Worm (Caenorhabditis elegans) whole organism, L2 larva: Measurements from ENCODE around the gene Y27F2A.8.
"Not testable (repeated sequence)": the region's sequence is repeated elsewhere in the genome, so short reads cannot be mapped to it uniquely, and the experiment has no call there.

ENCODE experiments used
- F13H6.1 ChIP-seq: sonication (generic microtip); optimal IDR thresholded peaks from 2 replicates; lab custom pipeline; 2016; ENCODE audit warnings: missing genetic modification characterization, missing compliant biosample characterization
- R02D3.7 ChIP-seq: fragments of 150-350 bp; optimal IDR thresholded peaks from 2 replicates; lab custom pipeline; 2014; ENCODE audit warnings: missing biosample characterization, missing genetic modification characterization
- Y55F3AM.14 ChIP-seq: fragments of 200-800 bp; sonication (Bioruptor generic); optimal IDR thresholded peaks from 2 replicates; lab custom pipeline; 2018; ENCODE audit warnings: mild to moderate bottlenecking, missing genetic modification characterization, missing compliant biosample characterization
- aly-2 ChIP-seq: fragments of 150-350 bp; optimal IDR thresholded peaks from 2 replicates; lab custom pipeline; 2014; ENCODE audit warnings: missing biosample characterization, missing genetic modification characterization
- ama-1 ChIP-seq: fragments of 150-350 bp; optimal IDR thresholded peaks from 2 replicates; lab custom pipeline; 2018; ENCODE audit warnings: inconsistent platforms
- blmp-1 ChIP-seq: sonication (generic microtip); optimal IDR thresholded peaks from 2 replicates; lab custom pipeline; 2017; ENCODE audit warnings: missing genetic modification characterization, mild to moderate bottlenecking, missing compliant biosample characterization, antibody characterized with exemption, moderate library complexity; ENCODE audit not compliant: insufficient read depth
- ceh-16 ChIP-seq: fragments of 150-350 bp; optimal IDR thresholded peaks from 2 replicates; lab custom pipeline; 2014; ENCODE audit warnings: missing biosample characterization, missing genetic modification characterization
- ceh-82 ChIP-seq: fragments of 150-350 bp; optimal IDR thresholded peaks from 2 replicates; lab custom pipeline; 2014; ENCODE audit warnings: missing biosample characterization, missing genetic modification characterization
- crh-2 ChIP-seq: sonication (generic microtip); optimal IDR thresholded peaks from 2 replicates; lab custom pipeline; 2017; ENCODE audit warnings: missing biosample characterization, missing genetic modification characterization
- dmd-4 ChIP-seq: sonication (generic microtip); optimal IDR thresholded peaks from 2 replicates; lab custom pipeline; 2017; ENCODE audit warnings: missing biosample characterization, missing genetic modification characterization
- egl-27 ChIP-seq: sonication (generic microtip); optimal IDR thresholded peaks from 3 replicates; lab custom pipeline; 2017; ENCODE audit warnings: missing biosample characterization, missing genetic modification reagents, missing genetic modification characterization
- elt-1 ChIP-seq: fragments of 150-350 bp; optimal IDR thresholded peaks from 2 replicates; lab custom pipeline; 2014; ENCODE audit warnings: missing biosample characterization, missing genetic modification characterization
- elt-3 ChIP-seq: sonication (generic microtip); optimal IDR thresholded peaks from 2 replicates; lab custom pipeline; 2017; ENCODE audit warnings: missing biosample characterization, missing genetic modification characterization
- fos-1 ChIP-seq: fragments of 150-350 bp; optimal IDR thresholded peaks from 2 replicates; lab custom pipeline; 2014; ENCODE audit warnings: missing biosample characterization, missing genetic modification characterization
- gmeb-1 ChIP-seq: fragments of 150-350 bp; optimal IDR thresholded peaks from 2 replicates; lab custom pipeline; 2014; ENCODE audit warnings: missing biosample characterization, missing genetic modification characterization
- lin-13 ChIP-seq: fragments of 150-350 bp; optimal IDR thresholded peaks from 2 replicates; lab custom pipeline; 2014; ENCODE audit warnings: missing biosample characterization, missing genetic modification reagents, missing genetic modification characterization
- lsy-2 ChIP-seq, 2 experiments: fragments of 150-350 bp in 1 of 2; sonication (generic microtip) in 1 of 2; optimal IDR thresholded peaks; 2 replicates each; lab custom pipeline; 2014 to 2017; ENCODE audit warnings: missing biosample characterization in 2 of 2, missing genetic modification characterization in 2 of 2
- mab-5 ChIP-seq: fragments of 150-350 bp; optimal IDR thresholded peaks from 2 replicates; lab custom pipeline; 2014; ENCODE audit warnings: missing biosample characterization, missing genetic modification characterization
- mbf-1 ChIP-seq: sonication (generic microtip); optimal IDR thresholded peaks from 2 replicates; lab custom pipeline; 2017; ENCODE audit warnings: missing biosample characterization, missing genetic modification characterization
- nhr-10 ChIP-seq: sonication (generic microtip); optimal IDR thresholded peaks from 2 replicates; lab custom pipeline; 2017; ENCODE audit warnings: missing biosample characterization, missing genetic modification characterization
- nhr-11 ChIP-seq: fragments of 150-350 bp; optimal IDR thresholded peaks from 2 replicates; lab custom pipeline; 2014; ENCODE audit warnings: missing biosample characterization, missing genetic modification characterization
- nhr-129 ChIP-seq: fragments of 150-350 bp; optimal IDR thresholded peaks from 2 replicates; lab custom pipeline; 2014; ENCODE audit warnings: missing biosample characterization, missing genetic modification characterization
- nhr-21 ChIP-seq: fragments of 150-350 bp; optimal IDR thresholded peaks from 2 replicates; lab custom pipeline; 2014; ENCODE audit warnings: missing biosample characterization, missing genetic modification characterization
- nhr-23 ChIP-seq: fragments of 150-350 bp; optimal IDR thresholded peaks from 2 replicates; lab custom pipeline; 2014; ENCODE audit warnings: missing biosample characterization, missing genetic modification reagents, missing genetic modification characterization
- nhr-237 ChIP-seq: fragments of 150-350 bp; optimal IDR thresholded peaks from 2 replicates; lab custom pipeline; 2014; ENCODE audit warnings: missing biosample characterization, missing genetic modification characterization
- nhr-6 ChIP-seq: fragments of 150-350 bp; optimal IDR thresholded peaks from 2 replicates; lab custom pipeline; 2014; ENCODE audit warnings: missing biosample characterization, missing genetic modification characterization
- nhr-77 ChIP-seq: fragments of 150-350 bp; optimal IDR thresholded peaks from 2 replicates; lab custom pipeline; 2014; ENCODE audit warnings: missing biosample characterization, missing genetic modification characterization
- sem-4 ChIP-seq: fragments of 150-350 bp; optimal IDR thresholded peaks from 2 replicates; lab custom pipeline; 2014; ENCODE audit warnings: missing biosample characterization, missing genetic modification reagents, missing genetic modification characterization
- skn-1 ChIP-seq: sonication (generic microtip); optimal IDR thresholded peaks from 2 replicates; lab custom pipeline; 2017; ENCODE audit warnings: missing biosample characterization, missing genetic modification characterization
- sma-3 ChIP-seq: sonication (generic microtip); optimal IDR thresholded peaks from 2 replicates; lab custom pipeline; 2016; ENCODE audit warnings: missing genetic modification reagents, missing genetic modification characterization, missing compliant biosample characterization
- snpc-4 ChIP-seq: fragments of 150-350 bp; optimal IDR thresholded peaks from 2 replicates; lab custom pipeline; 2014; ENCODE audit warnings: missing biosample characterization, missing genetic modification characterization
- unc-55 ChIP-seq: fragments of 150-350 bp; sonication (generic microtip); optimal IDR thresholded peaks from 3 replicates; lab custom pipeline; 2014; ENCODE audit warnings: missing biosample characterization, missing genetic modification reagents, missing genetic modification characterization
- ztf-1 ChIP-seq: fragments of 200-800 bp; sonication (Bioruptor generic); conservative IDR thresholded peaks from 2 replicates; pipeline ENCODE4 v1.3.6; 2022; ENCODE audit warnings: missing genetic modification characterization, missing compliant biosample characterization
- ztf-11 ChIP-seq: sonication (generic microtip); optimal IDR thresholded peaks from 2 replicates; lab custom pipeline; 2017; ENCODE audit warnings: missing biosample characterization, missing genetic modification characterization
- ztf-4 ChIP-seq: fragments of 150-350 bp; optimal IDR thresholded peaks from 2 replicates; lab custom pipeline; 2014; ENCODE audit warnings: missing biosample characterization, missing genetic modification characterization

Gene Y27F2A.8

ce11 chrII:3185848-3186247, 2.3 kb downstream of the Y27F2A.8 start:
- no peak for TF ChIP-seq ama-1
- no peak for TF ChIP-seq dmd-4
- no peak for TF ChIP-seq F13H6.1
- TF ChIP-seq elt-1 (tag; lab: Kevin White, UChicago) = no peak
- no peak for TF ChIP-seq skn-1 (tag; lab: Kevin White, UChicago)
- TF ChIP-seq fos-1 = no peak
- no peak for TF ChIP-seq lsy-2 (tag; optimal IDR thresholded peaks at IDR 0.05; lab: Kevin White, UChicago)
- TF ChIP-seq gmeb-1 (tag; lab: Kevin White, UChicago) = no peak
- TF ChIP-seq mbf-1 (tag; lab: Kevin White, UChicago) = no peak
- no peak for TF ChIP-seq Y55F3AM.14 (GFP tag; lab: Kevin White, UChicago)
- no peak for TF ChIP-seq ztf-1 (GFP tag; lab: Robert Waterston, UW)
- no peak for TF ChIP-seq unc-55 (GFP tag; lab: Kevin White, UChicago)
- no peak for TF ChIP-seq ceh-16 (tag; lab: Kevin White, UChicago)
- TF ChIP-seq ztf-4 (tag; lab: Kevin White, UChicago) = no peak
- TF ChIP-seq nhr-129 (tag; lab: Kevin White, UChicago) = no peak
- no peak for TF ChIP-seq sma-3 (GFP tag; lab: Kevin White, UChicago)
- TF ChIP-seq nhr-77 (tag; lab: Kevin White, UChicago) = no peak
- TF ChIP-seq nhr-237 (tag; lab: Kevin White, UChicago) = no peak
- TF ChIP-seq nhr-21 = no peak
- no peak for TF ChIP-seq aly-2 (tag; lab: Kevin White, UChicago)

ce11 chrII:3189038-3189437, 5.4 kb downstream of the Y27F2A.8 start, which contains the start of gene Y27F2A.11:
Gene Y27F2A.11 (plus strand): TSS chrII:3189338.
- not testable (repeated sequence) for TF ChIP-seq nhr-21; nhr-11 (tag; lab: Kevin White, UChicago); lin-13 (GFP tag; lab: Kevin White, UChicago)

- TF ChIP-seq snpc-4 (tag; lab: Kevin White, UChicago); crh-2; ztf-1 (GFP tag; lab: Robert Waterston, UW): not testable (repeated sequence)
- TF ChIP-seq, all 48 proteins: peak for 0; not testable (repeated sequence) for 48
These were observed 8.0 kb downstream of the Y27F2A.8 start, which contains the start of gene Y27F2A.9 for ce11 chrII:3191544-3191943. Gene Y27F2A.9 (minus strand): TSS chrII:3191644.

ce11 chrII:3195739-3196138, 12.1 kb downstream of the Y27F2A.8 start:
- TF ChIP-seq mbf-1 (tag; lab: Kevin White, UChicago) (no peak), mab-5 (tag; lab: Kevin White, UChicago) (no peak), elt-1 (tag; lab: Kevin White, UChicago) (no peak), nhr-23 (no peak), nhr-10 (tag; lab: Kevin White, UChicago) (no peak), R02D3.7 (tag; lab: Kevin White, UChicago) (no peak), skn-1 (tag; lab: Kevin White, UChicago) (no peak), sma-3 (GFP tag; lab: Kevin White, UChicago) (no peak), unc-55 (GFP tag; lab: Kevin White, UChicago) (no peak), nhr-11 (tag; lab: Kevin White, UChicago) (no peak)

- TF ChIP-seq sma-3 (GFP tag; lab: Kevin White, UChicago) (no peak), ztf-4 (tag; lab: Kevin White, UChicago) (no peak), egl-27 (tag; lab: Kevin White, UChicago) (no peak), Y55F3AM.14 (GFP tag; lab: Kevin White, UChicago) (no peak)
These were observed 13.4 kb downstream of the Y27F2A.8 start, which contains the start of gene gcy-15 for ce11 chrII:3196966-3197365. Gene gcy-15 (minus strand): TSS chrII:3197066.

- TF ChIP-seq fos-1 (no peak), nhr-6 (no peak), aly-2 (tag; lab: Kevin White, UChicago) (no peak), ceh-82 (tag; lab: Kevin White, UChicago) (no peak), sem-4 (tag; lab: Kevin White, UChicago) (no peak), dmd-4 (no peak), mab-5 (tag; lab: Kevin White, UChicago) (no peak), elt-3 (no peak), elt-1 (tag; lab: Kevin White, UChicago) (no peak), nhr-129 (tag; lab: Kevin White, UChicago) (no peak), blmp-1 (tag; lab: Kevin White, UChicago) (no peak), ztf-11 (tag; lab: Kevin White, UChicago) (no peak), lsy-2 (tag; optimal IDR thresholded peaks at IDR 0.05; lab: Kevin White, UChicago) (no peak)
- TF ChIP-seq, all 48 proteins: peak for 0
These were observed 15.4 kb downstream of the Y27F2A.8 start, which contains the start of gene sri-51 for ce11 chrII:3198998-3199397. Gene sri-51 (minus strand): TSS chrII:3199098.
